Fruit fly (Drosophila melanogaster) whole organism, embryonic: ENCODE results near the gene Rab9D.

Source experiments
- Bgb ChIP-seq: fragments of 200-800 bp; sonication (Bioruptor generic); IDR thresholded peaks from 2 replicates; pipeline ENCODE4 v1.3.6; 2022; ENCODE audit warnings: missing biosample characterization, missing genetic modification characterization; ENCODE audit not compliant: partially characterized antibody
- CG10267 ChIP-seq: fragments of 200-800 bp; sonication (Bioruptor generic); optimal IDR thresholded peaks from 2 replicates; lab custom pipeline; 2018; ENCODE audit warnings: missing biosample characterization, mild to moderate bottlenecking, missing genetic modification characterization, moderate library complexity
- CG10543 ChIP-seq: fragments of 200-800 bp; sonication (Bioruptor generic); optimal IDR thresholded peaks from 3 replicates; lab custom pipeline; 2017; ENCODE audit warnings: missing biosample characterization, mild to moderate bottlenecking, missing genetic modification characterization, moderate library complexity
- CG11696 ChIP-seq: fragments of 200-800 bp; sonication (Bioruptor generic); IDR thresholded peaks from 2 replicates; pipeline ENCODE4 v1.3.6; 2022; ENCODE audit warnings: missing biosample characterization, missing genetic modification characterization
- CG13296 ChIP-seq: fragments of 200-800 bp; sonication (Bioruptor generic); optimal IDR thresholded peaks from 3 replicates; lab custom pipeline; 2018; ENCODE audit warnings: missing biosample characterization, mild to moderate bottlenecking, missing genetic modification characterization
- CG13775 ChIP-seq: fragments of 200-800 bp; sonication (Bioruptor generic); optimal IDR thresholded peaks from 3 replicates; lab custom pipeline; 2017; ENCODE audit warnings: missing biosample characterization, mild to moderate bottlenecking, missing genetic modification characterization
- CG15011 ChIP-seq: fragments of 200-800 bp; sonication (Bioruptor generic); optimal IDR thresholded peaks from 3 replicates; lab custom pipeline; 2018; ENCODE audit warnings: missing biosample characterization, mild to moderate bottlenecking, missing genetic modification characterization
- CG1529 ChIP-seq: fragments of 200-800 bp; sonication (Bioruptor generic); optimal IDR thresholded peaks from 3 replicates; lab custom pipeline; 2018; ENCODE audit warnings: missing biosample characterization, missing genetic modification characterization
- CG1602 ChIP-seq: fragments of 200-800 bp; sonication (Bioruptor generic); optimal IDR thresholded peaks from 3 replicates; lab custom pipeline; 2016; ENCODE audit warnings: missing biosample characterization, missing genetic modification characterization
- CG16813 ChIP-seq: fragments of 200-800 bp; sonication (Bioruptor generic); IDR thresholded peaks from 3 replicates; pipeline ENCODE4 v1.3.6; 2022; ENCODE audit warnings: missing biosample characterization, missing genetic modification characterization; ENCODE audit not compliant: partially characterized antibody
- CG18476 ChIP-seq: fragments of 200-800 bp; sonication (Bioruptor generic); optimal IDR thresholded peaks from 2 replicates; lab custom pipeline; 2016; ENCODE audit warnings: missing biosample characterization, mild to moderate bottlenecking, missing genetic modification characterization
- CG31224 ChIP-seq: fragments of 200-800 bp; sonication (Bioruptor generic); IDR thresholded peaks from 2 replicates; pipeline ENCODE4 v1.3.6; 2022; ENCODE audit warnings: missing biosample characterization, missing genetic modification characterization
- CG3726 ChIP-seq: fragments of 200-800 bp; sonication (Bioruptor generic); IDR thresholded peaks from 3 replicates; pipeline ENCODE4, ENCODE4 v1.3.6; 2022; ENCODE audit warnings: missing biosample characterization, missing genetic modification characterization
- CG3838 ChIP-seq: fragments of 200-800 bp; sonication (Bioruptor generic); optimal IDR thresholded peaks from 3 replicates; lab custom pipeline; 2016; ENCODE audit warnings: missing biosample characterization, missing genetic modification characterization
- CG4404 ChIP-seq: fragments of 200-800 bp; sonication (Bioruptor generic); IDR thresholded peaks from 2 replicates; pipeline ENCODE4 v1.3.6; 2022; ENCODE audit warnings: missing biosample characterization, missing genetic modification characterization
- CG7556 ChIP-seq: fragments of 200-800 bp; sonication (Bioruptor generic); optimal IDR thresholded peaks from 2 replicates; lab custom pipeline; 2017; ENCODE audit warnings: missing biosample characterization, mild to moderate bottlenecking, missing genetic modification characterization
- CG8290 ChIP-seq, 3 experiments: fragments of 200-800 bp; sonication (Bioruptor generic); optimal IDR thresholded peaks; 2 replicates each; lab custom pipeline; 2016 to 2019; ENCODE audit warnings: missing biosample characterization in 3 of 3, missing genetic modification characterization in 3 of 3, mild to moderate bottlenecking in 2 of 3, moderate library complexity in 1 of 3
- CG9215 ChIP-seq: fragments of 200-800 bp; sonication (Bioruptor generic); IDR thresholded peaks from 2 replicates; pipeline ENCODE4 v1.3.6; 2022; ENCODE audit warnings: missing biosample characterization, missing genetic modification characterization
- CoRest ChIP-seq: fragments of 200-800 bp; sonication (Bioruptor generic); optimal IDR thresholded peaks from 3 replicates; lab custom pipeline; 2018; ENCODE audit warnings: missing biosample characterization, mild to moderate bottlenecking, missing genetic modification characterization, moderate library complexity
- Dad ChIP-seq: fragments of 200-800 bp; sonication (Bioruptor generic); optimal IDR thresholded peaks from 3 replicates; lab custom pipeline; 2016; ENCODE audit warnings: missing biosample characterization, missing genetic modification characterization
- Doc3 ChIP-seq: fragments of 200-800 bp; sonication (Bioruptor generic); IDR thresholded peaks from 3 replicates; pipeline ENCODE4 v1.3.6; 2022; ENCODE audit warnings: missing biosample characterization, missing genetic modification characterization; ENCODE audit not compliant: partially characterized antibody
- ERR ChIP-seq: fragments of 200-800 bp; sonication (Bioruptor generic); optimal IDR thresholded peaks from 2 replicates; lab custom pipeline; 2016; ENCODE audit warnings: missing biosample characterization, missing genetic modification characterization
- Eip74EF ChIP-seq, 2 experiments: fragments of 200-800 bp in 1 of 2; fragments of >200 bp in 1 of 2; sonication (Bioruptor generic) in 1 of 2; optimal IDR thresholded peaks; 2 replicates each; lab custom pipeline; 2017 to 2019; ENCODE audit warnings: missing biosample characterization in 2 of 2, missing genetic modification characterization in 2 of 2, mild to moderate bottlenecking in 1 of 2, moderate library complexity in 1 of 2
- HHEX ChIP-seq: fragments of 200-800 bp; sonication (Bioruptor generic); optimal IDR thresholded peaks from 3 replicates; lab custom pipeline; 2017; ENCODE audit warnings: missing biosample characterization, mild to moderate bottlenecking, missing genetic modification characterization, missing genetic modification reagents
- MBD-R2 ChIP-seq: fragments of 200-800 bp; sonication (Bioruptor generic); IDR thresholded peaks from 2 replicates; pipeline ENCODE4 v1.3.6; 2022; ENCODE audit warnings: missing biosample characterization, missing genetic modification characterization
- Max ChIP-seq: fragments of 200-800 bp; sonication (Bioruptor generic); optimal IDR thresholded peaks from 2 replicates; lab custom pipeline; 2016; ENCODE audit warnings: missing biosample characterization, mild to moderate bottlenecking, missing genetic modification characterization
- Neu2 ChIP-seq: fragments of 200-800 bp; sonication (Bioruptor generic); optimal IDR thresholded peaks from 3 replicates; lab custom pipeline; 2016; ENCODE audit warnings: missing biosample characterization, missing genetic modification characterization, borderline replicate concordance
- Optix ChIP-seq: fragments of 200-800 bp; sonication (Bioruptor generic); IDR thresholded peaks from 3 replicates; pipeline ENCODE4 v1.3.6; 2022; ENCODE audit warnings: missing biosample characterization, missing genetic modification characterization
- Rfx ChIP-seq: fragments of 200-800 bp; sonication (Bioruptor generic); IDR thresholded peaks from 2 replicates; pipeline ENCODE4 v1.3.6; 2022; ENCODE audit warnings: missing biosample characterization, missing genetic modification characterization
- Sox102F ChIP-seq: fragments of 200-800 bp; sonication (Bioruptor generic); optimal IDR thresholded peaks from 2 replicates; lab custom pipeline; 2018; ENCODE audit warnings: missing biosample characterization, mild to moderate bottlenecking, missing genetic modification characterization, moderate library complexity
- Xbp1 ChIP-seq: fragments of 200-800 bp; sonication (Bioruptor generic); optimal IDR thresholded peaks from 3 replicates; lab custom pipeline; 2016; ENCODE audit warnings: missing biosample characterization, mild to moderate bottlenecking, missing genetic modification characterization
- aop ChIP-seq: fragments of 200-800 bp; sonication (Bioruptor generic); IDR thresholded peaks from 2 replicates; pipeline ENCODE4 v1.3.6; 2022; ENCODE audit warnings: missing biosample characterization, missing genetic modification characterization
- bowl ChIP-seq: fragments of 200-800 bp; sonication (Bioruptor generic); IDR thresholded peaks from 2 replicates; pipeline ENCODE4 v1.3.6; 2022; ENCODE audit warnings: missing biosample characterization, missing genetic modification characterization
- br ChIP-seq: fragments of >200 bp; optimal IDR thresholded peaks from 2 replicates; lab custom pipeline; 2017
- chm ChIP-seq: fragments of 200-800 bp; sonication (Bioruptor generic); IDR thresholded peaks from 2 replicates; pipeline ENCODE4 v1.3.6; 2022; ENCODE audit warnings: missing biosample characterization, missing genetic modification characterization
- dpn ChIP-seq, 2 experiments: fragments of 200-800 bp; sonication (Bioruptor generic); optimal IDR thresholded peaks; 3 replicates each; lab custom pipeline; 2016; ENCODE audit warnings: missing biosample characterization in 2 of 2, missing genetic modification characterization in 2 of 2
- fd3F ChIP-seq: fragments of 200-800 bp; sonication (Bioruptor generic); optimal IDR thresholded peaks from 2 replicates; lab custom pipeline; 2018; ENCODE audit warnings: missing biosample characterization, mild to moderate bottlenecking, missing genetic modification characterization, moderate library complexity
- fd96Cb ChIP-seq: fragments of 200-800 bp; sonication (Bioruptor generic); optimal IDR thresholded peaks from 2 replicates; lab custom pipeline; 2018; ENCODE audit warnings: missing biosample characterization, mild to moderate bottlenecking, missing genetic modification characterization, moderate library complexity
- gem ChIP-seq: fragments of 200-800 bp; sonication (Bioruptor generic); optimal IDR thresholded peaks from 2 replicates; lab custom pipeline; 2019; ENCODE audit warnings: missing biosample characterization, mild to moderate bottlenecking, missing genetic modification characterization, moderate library complexity
- gfzf ChIP-seq: fragments of 200-800 bp; sonication (Bioruptor generic); optimal IDR thresholded peaks from 2 replicates; lab custom pipeline; 2016; ENCODE audit warnings: missing biosample characterization, mild to moderate bottlenecking, missing genetic modification characterization, moderate library complexity
- ind ChIP-seq: fragments of 200-800 bp; sonication (Bioruptor generic); optimal IDR thresholded peaks from 3 replicates; lab custom pipeline; 2016; ENCODE audit warnings: missing biosample characterization, missing genetic modification characterization
- insv ChIP-seq, 2 experiments: fragments of 200-800 bp; sonication (Bioruptor generic); optimal IDR thresholded peaks; 3 replicates each; lab custom pipeline; 2016 to 2018; ENCODE audit warnings: missing biosample characterization in 2 of 2, missing genetic modification characterization in 2 of 2
- jigr1 ChIP-seq: fragments of 200-800 bp; sonication (Bioruptor generic); IDR thresholded peaks from 3 replicates; pipeline ENCODE4 v1.3.6; 2022; ENCODE audit warnings: missing biosample characterization, missing genetic modification characterization
- lab ChIP-seq: fragments of 200-800 bp; sonication (Bioruptor generic); optimal IDR thresholded peaks from 3 replicates; lab custom pipeline; 2017; ENCODE audit warnings: missing biosample characterization, missing genetic modification characterization, mild to moderate bottlenecking, moderate library complexity, missing genetic modification reagents
- oc ChIP-seq: fragments of 200-800 bp; sonication (Bioruptor generic); optimal IDR thresholded peaks from 2 replicates; lab custom pipeline; 2018; ENCODE audit warnings: missing biosample characterization, mild to moderate bottlenecking, missing genetic modification characterization, moderate library complexity
- pros ChIP-seq: fragments of 200-800 bp; sonication (Bioruptor generic); optimal IDR thresholded peaks from 3 replicates; lab custom pipeline; 2019; ENCODE audit warnings: missing biosample characterization, mild to moderate bottlenecking, missing genetic modification characterization, moderate library complexity
- sens-2 ChIP-seq: fragments of 200-800 bp; sonication (Bioruptor generic); IDR thresholded peaks from 2 replicates; pipeline ENCODE4 v1.3.6; 2022; ENCODE audit warnings: missing biosample characterization, missing genetic modification characterization
- sim ChIP-seq: fragments of 200-800 bp; sonication (Bioruptor generic); IDR thresholded peaks from 2 replicates; pipeline ENCODE4 v1.3.6; 2022; ENCODE audit warnings: missing biosample characterization, missing genetic modification characterization
- slou ChIP-seq: fragments of 200-800 bp; sonication (Bioruptor generic); optimal IDR thresholded peaks from 3 replicates; lab custom pipeline; 2016; ENCODE audit warnings: missing biosample characterization, missing genetic modification characterization
- tin ChIP-seq: fragments of 200-800 bp; sonication (Bioruptor generic); optimal IDR thresholded peaks from 3 replicates; lab custom pipeline; 2016; ENCODE audit warnings: missing biosample characterization, missing genetic modification characterization
- trem ChIP-seq: fragments of 200-800 bp; optimal IDR thresholded peaks from 3 replicates; lab custom pipeline; 2019; ENCODE audit warnings: missing biosample characterization, mild to moderate bottlenecking, missing genetic modification characterization, moderate library complexity

The Rab9D gene

DNA sequence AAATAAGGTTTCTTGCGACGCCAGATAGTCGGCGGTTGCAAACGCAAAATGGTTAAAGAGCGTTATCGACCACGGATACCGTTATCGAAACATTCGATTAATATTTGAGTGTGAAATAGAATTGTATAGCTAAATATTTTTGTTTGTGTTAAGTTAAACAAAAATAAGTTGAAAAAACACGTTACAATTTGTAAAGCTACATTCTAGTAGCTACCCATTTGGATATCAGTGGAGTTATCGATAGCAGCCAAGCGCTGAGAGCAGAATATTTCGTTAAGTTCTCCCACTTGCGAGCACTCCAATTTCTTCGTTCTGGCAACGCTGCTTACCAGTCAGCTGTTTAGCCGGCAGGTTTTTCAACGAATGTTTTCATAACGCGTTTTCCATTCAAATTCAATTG lies 6.9 kb downstream of the Rab9D start, which contains the start of the genes Hmr and CG2124 (continued):
- no peak for TF ChIP-seq chm (GFP tag; lab: Robert Waterston, UW)
- no peak for TF ChIP-seq Eip74EF (GFP tag; optimal IDR thresholded peaks at IDR 0.05; lab: Kevin White, UChicago)
- TF ChIP-seq Optix (GFP tag; lab: Robert Waterston, UW): no peak
- TF ChIP-seq CG11696 (GFP tag; lab: Robert Waterston, UW): no peak
- TF ChIP-seq CG10267: peak; percentile 32
- peak; percentile 36 for TF ChIP-seq gfzf (GFP tag; lab: Kevin White, UChicago)
- no peak for TF ChIP-seq sens-2
- TF ChIP-seq CG1602 (GFP tag; lab: Kevin White, UChicago): no peak
- no peak for TF ChIP-seq Xbp1 (GFP tag; lab: Kevin White, UChicago)
- no peak for TF ChIP-seq ERR (GFP tag; lab: Kevin White, UChicago)
- no peak for TF ChIP-seq pros (GFP tag; lab: Kevin White, UChicago)
- no peak for TF ChIP-seq CG4404 (GFP tag; lab: Robert Waterston, UW)
- peak; percentile 36; the same call in 1 of the 2 replicates for TF ChIP-seq MBD-R2 (GFP tag; lab: Robert Waterston, UW)
- TF ChIP-seq Neu2 (GFP tag; lab: Kevin White, UChicago): no peak
- TF ChIP-seq gem (tag; lab: Kevin White, UChicago): no peak
- TF ChIP-seq Sox102F: no peak
- TF ChIP-seq br: no peak
- TF ChIP-seq CG1529: no peak
- TF ChIP-seq CG7556: no peak
- TF ChIP-seq slou: no peak
- TF ChIP-seq oc (tag; lab: Kevin White, UChicago): no peak
- TF ChIP-seq CG16813 (GFP tag; lab: Robert Waterston, UW): peak; percentile 67
- peak; percentile 58 for TF ChIP-seq trem
- no peak for TF ChIP-seq bowl (GFP tag; lab: Robert Waterston, UW)
- TF ChIP-seq Max (GFP tag; lab: Kevin White, UChicago): no peak
- TF ChIP-seq sim (GFP tag; lab: Robert Waterston, UW): no peak
- TF ChIP-seq CG31224 (GFP tag; lab: Robert Waterston, UW): no peak
- no peak for TF ChIP-seq CG3838 (GFP tag; lab: Kevin White, UChicago)
- no peak for TF ChIP-seq CG15011
- TF ChIP-seq lab (GFP tag; lab: Kevin White, UChicago): no peak
- TF ChIP-seq HHEX (GFP tag; lab: Kevin White, UChicago): no peak
- no peak for TF ChIP-seq jigr1 (GFP tag; lab: Robert Waterston, UW)
- peak; percentile 76 for TF ChIP-seq Doc3
- no peak for TF ChIP-seq Dad (GFP tag; lab: Kevin White, UChicago)
- TF ChIP-seq insv (GFP tag; optimal IDR thresholded peaks at IDR 0.05; lab: Kevin White, UChicago): no peak
- no peak for TF ChIP-seq Rfx (GFP tag; lab: Robert Waterston, UW)
- TF ChIP-seq CG8290 (GFP tag; optimal IDR thresholded peaks at IDR 0.05; lab: Kevin White, UChicago): no peak
- no peak for TF ChIP-seq CG8290 (tag; optimal IDR thresholded peaks at IDR 0.05; lab: Kevin White, UChicago)
- no peak for TF ChIP-seq fd3F (GFP tag; lab: Kevin White, UChicago)
- no peak for TF ChIP-seq dpn (GFP tag; optimal IDR thresholded peaks at IDR 0.05; lab: Kevin White, UChicago)
- no peak for TF ChIP-seq CG13775 (GFP tag; lab: Kevin White, UChicago)
- no peak for TF ChIP-seq CoRest (tag; lab: Kevin White, UChicago)
- TF ChIP-seq CG9215 (GFP tag; lab: Robert Waterston, UW): peak; percentile 64
- no peak for TF ChIP-seq ind (GFP tag; lab: Kevin White, UChicago)
- no peak for TF ChIP-seq CG13296 (GFP tag; lab: Kevin White, UChicago)
- peak; percentile 46 for TF ChIP-seq Bgb (GFP tag; lab: Robert Waterston, UW)
- TF ChIP-seq aop (GFP tag; lab: Robert Waterston, UW): no peak
- TF ChIP-seq CG18476 (GFP tag; lab: Kevin White, UChicago): no peak
- no peak for TF ChIP-seq fd96Cb
- no peak for TF ChIP-seq CG3726 (GFP tag; lab: Robert Waterston, UW)
- TF ChIP-seq tin (GFP tag; lab: Kevin White, UChicago): no peak
- TF ChIP-seq CG10543 (GFP tag; lab: Kevin White, UChicago): no peak
